Fruit fly (Drosophila melanogaster) whole organism, prepupa: ENCODE measurements around the gene CG3592.

Experiments used
- CG10631 ChIP-seq: fragments of 200-800 bp; sonication (Bioruptor generic); optimal IDR thresholded peaks from 2 replicates; lab custom pipeline; 2016; ENCODE audit warnings: missing biosample characterization, missing genetic modification characterization
- CG10669 ChIP-seq: fragments of 200-800 bp; sonication (Bioruptor generic); optimal IDR thresholded peaks from 3 replicates; lab custom pipeline; 2018; ENCODE audit warnings: missing biosample characterization, mild to moderate bottlenecking, missing genetic modification characterization, moderate library complexity
- CG11294 ChIP-seq: fragments of 200-800 bp; sonication (Bioruptor generic); IDR thresholded peaks from 2 replicates; pipeline ENCODE4 v1.3.6; 2022; ENCODE audit warnings: missing biosample characterization, missing genetic modification characterization
- CG15336 ChIP-seq: fragments of 200-800 bp; sonication (Bioruptor generic); IDR thresholded peaks from 2 replicates; pipeline ENCODE4 v1.3.6; 2022; ENCODE audit warnings: missing biosample characterization, missing genetic modification characterization
- CG1621 ChIP-seq: fragments of 200-800 bp; sonication (Bioruptor generic); optimal IDR thresholded peaks from 3 replicates; lab custom pipeline; 2018; ENCODE audit warnings: missing biosample characterization, mild to moderate bottlenecking, missing genetic modification characterization
- CG16779 ChIP-seq: fragments of 200-800 bp; sonication (Bioruptor generic); optimal IDR thresholded peaks from 3 replicates; lab custom pipeline; 2017; ENCODE audit warnings: missing biosample characterization, mild to moderate bottlenecking, missing genetic modification characterization
- CG31627 ChIP-seq: fragments of 200-800 bp; sonication (Bioruptor generic); optimal IDR thresholded peaks from 3 replicates; lab custom pipeline; 2016; ENCODE audit warnings: missing biosample characterization, missing genetic modification characterization
- CG3919 ChIP-seq: fragments of 200-800 bp; sonication (Bioruptor generic); optimal IDR thresholded peaks from 3 replicates; lab custom pipeline; 2016; ENCODE audit warnings: missing biosample characterization, missing genetic modification characterization
- CG4318 ChIP-seq: fragments of 200-800 bp; sonication (Bioruptor generic); optimal IDR thresholded peaks from 3 replicates; lab custom pipeline; 2017; ENCODE audit warnings: missing biosample characterization, mild to moderate bottlenecking, missing genetic modification characterization
- CG6163 ChIP-seq: fragments of 200-800 bp; sonication (Bioruptor generic); IDR thresholded peaks from 3 replicates; pipeline ENCODE4 v1.3.6; 2022; ENCODE audit warnings: missing biosample characterization, missing genetic modification characterization
- CG6276 ChIP-seq: fragments of 200-800 bp; sonication (Bioruptor generic); optimal IDR thresholded peaks from 2 replicates; lab custom pipeline; 2017; ENCODE audit warnings: missing biosample characterization, mild to moderate bottlenecking, missing genetic modification characterization
- CG6808 ChIP-seq: fragments of 200-800 bp; sonication (Bioruptor generic); optimal IDR thresholded peaks from 3 replicates; lab custom pipeline; 2017; ENCODE audit warnings: missing biosample characterization, missing genetic modification characterization, mild to moderate bottlenecking, moderate library complexity, missing genetic modification reagents
- CG6854 ChIP-seq: fragments of 200-800 bp; sonication (Bioruptor generic); optimal IDR thresholded peaks from 2 replicates; lab custom pipeline; 2017; ENCODE audit warnings: missing biosample characterization, mild to moderate bottlenecking, missing genetic modification characterization
- CG8119 ChIP-seq: fragments of 200-800 bp; sonication (Bioruptor generic); IDR thresholded peaks from 3 replicates; pipeline ENCODE4 v1.3.6; 2022; ENCODE audit warnings: missing biosample characterization, missing genetic modification characterization
- CG8319 ChIP-seq: fragments of 200-800 bp; sonication (Bioruptor generic); optimal IDR thresholded peaks from 3 replicates; lab custom pipeline; 2016; ENCODE audit warnings: missing biosample characterization, missing genetic modification characterization
- CG8632 ChIP-seq: fragments of 200-800 bp; sonication (Bioruptor generic); optimal IDR thresholded peaks from 3 replicates; lab custom pipeline; 2016; ENCODE audit warnings: missing biosample characterization, missing genetic modification characterization
- CG9139 ChIP-seq: fragments of 200-800 bp; sonication (Bioruptor generic); optimal IDR thresholded peaks from 3 replicates; lab custom pipeline; 2017; ENCODE audit warnings: missing biosample characterization, mild to moderate bottlenecking, missing genetic modification characterization
- Eip75B ChIP-seq: fragments of 200-800 bp; sonication (Bioruptor generic); optimal IDR thresholded peaks from 3 replicates; lab custom pipeline; 2016; ENCODE audit warnings: missing biosample characterization, missing genetic modification characterization
- Eip78C ChIP-seq: fragments of 200-800 bp; sonication (Bioruptor generic); peaks from one replicate; lab custom pipeline; 2016; ENCODE audit warnings: missing biosample characterization, missing genetic modification characterization
- Eip93F ChIP-seq: fragments of 200-800 bp; sonication (Bioruptor generic); optimal IDR thresholded peaks from 2 replicates; lab custom pipeline; 2016; ENCODE audit warnings: missing biosample characterization, mild to moderate bottlenecking, missing genetic modification characterization
- Ets21C ChIP-seq: fragments of 200-800 bp; sonication (Bioruptor generic); optimal IDR thresholded peaks from 3 replicates; lab custom pipeline; 2016; ENCODE audit warnings: missing biosample characterization, missing genetic modification characterization
- Gug ChIP-seq: fragments of 200-800 bp; sonication (Bioruptor generic); IDR thresholded peaks from 2 replicates; pipeline ENCODE4 v1.3.6; 2022; ENCODE audit warnings: missing biosample characterization, missing genetic modification characterization
- Hr38 ChIP-seq: sonication (Bioruptor generic); optimal IDR thresholded peaks from 2 replicates; lab custom pipeline; 2016; ENCODE audit warnings: missing biosample characterization, missing genetic modification characterization
- Hr39 ChIP-seq: fragments of 200-800 bp; sonication (Bioruptor generic); optimal IDR thresholded peaks from 2 replicates; lab custom pipeline; 2016; ENCODE audit warnings: missing biosample characterization, missing genetic modification characterization
- Hr4 ChIP-seq: fragments of 200-800 bp; sonication (Bioruptor generic); optimal IDR thresholded peaks from 3 replicates; lab custom pipeline; 2016; ENCODE audit warnings: missing biosample characterization, missing genetic modification characterization
- Lpt ChIP-seq: fragments of 200-800 bp; sonication (Bioruptor generic); optimal IDR thresholded peaks from 3 replicates; lab custom pipeline; 2016; ENCODE audit warnings: missing biosample characterization, missing genetic modification characterization
- Met ChIP-seq: fragments of 200-800 bp; sonication (Bioruptor generic); optimal IDR thresholded peaks from 3 replicates; lab custom pipeline; 2016; ENCODE audit warnings: missing biosample characterization, missing genetic modification characterization
- OdsH ChIP-seq: fragments of 200-800 bp; sonication (Bioruptor generic); optimal IDR thresholded peaks from 3 replicates; lab custom pipeline; 2016; ENCODE audit warnings: missing biosample characterization, missing genetic modification characterization
- Smox ChIP-seq: fragments of 200-800 bp; sonication (Bioruptor generic); optimal IDR thresholded peaks from 3 replicates; lab custom pipeline; 2016; ENCODE audit warnings: missing biosample characterization, missing genetic modification characterization
- Sox14 ChIP-seq: fragments of 200-800 bp; sonication (Bioruptor generic); optimal IDR thresholded peaks from 3 replicates; lab custom pipeline; 2016; ENCODE audit warnings: missing biosample characterization, missing genetic modification characterization
- achi ChIP-seq: fragments of 200-800 bp; sonication (Bioruptor generic); optimal IDR thresholded peaks from 3 replicates; lab custom pipeline; 2016; ENCODE audit warnings: missing biosample characterization, missing genetic modification characterization
- acj6 ChIP-seq: fragments of 200-800 bp; sonication (Bioruptor generic); optimal IDR thresholded peaks from 3 replicates; lab custom pipeline; 2016; ENCODE audit warnings: missing biosample characterization, missing genetic modification characterization
- dac ChIP-seq: fragments of 200-800 bp; sonication (Bioruptor generic); optimal IDR thresholded peaks from 2 replicates; lab custom pipeline; 2017; ENCODE audit warnings: missing biosample characterization, mild to moderate bottlenecking, missing genetic modification characterization
- dsx ChIP-seq: fragments of 200-800 bp; optimal IDR thresholded peaks from 3 replicates; lab custom pipeline; 2019; ENCODE audit warnings: missing biosample characterization, mild to moderate bottlenecking, missing genetic modification characterization, moderate library complexity; ENCODE audit not compliant: poor library complexity, severe bottlenecking
- eg ChIP-seq: fragments of 200-800 bp; sonication (Bioruptor generic); IDR thresholded peaks from 3 replicates; pipeline ENCODE4 v1.3.6; 2022; ENCODE audit warnings: missing biosample characterization, missing genetic modification characterization
- esn ChIP-seq: fragments of 200-800 bp; sonication (Bioruptor generic); optimal IDR thresholded peaks from 2 replicates; lab custom pipeline; 2016; ENCODE audit warnings: missing biosample characterization, mild to moderate bottlenecking, missing genetic modification characterization, moderate library complexity
- fd59A ChIP-seq: fragments of 200-800 bp; sonication (Bioruptor generic); optimal IDR thresholded peaks from 2 replicates; lab custom pipeline; 2017; ENCODE audit warnings: missing biosample characterization, mild to moderate bottlenecking, missing genetic modification characterization, missing genetic modification reagents
- fd85E ChIP-seq: fragments of 200-800 bp; sonication (Bioruptor generic); optimal IDR thresholded peaks from 3 replicates; lab custom pipeline; 2016; ENCODE audit warnings: missing biosample characterization, missing genetic modification characterization
- fkh ChIP-seq: fragments of 200-800 bp; sonication (Bioruptor generic); optimal IDR thresholded peaks from 3 replicates; lab custom pipeline; 2017; ENCODE audit warnings: missing biosample characterization, mild to moderate bottlenecking, missing genetic modification characterization, moderate library complexity
- lz ChIP-seq: fragments of 200-800 bp; sonication (Bioruptor generic); optimal IDR thresholded peaks from 3 replicates; lab custom pipeline; 2016; ENCODE audit warnings: missing biosample characterization, missing genetic modification characterization
- net ChIP-seq: fragments of 200-800 bp; sonication (Bioruptor generic); optimal IDR thresholded peaks from 3 replicates; lab custom pipeline; 2016; ENCODE audit warnings: missing biosample characterization, missing genetic modification characterization
- pdm3 ChIP-seq: fragments of 200-800 bp; sonication (Bioruptor generic); optimal IDR thresholded peaks from 3 replicates; lab custom pipeline; 2016; ENCODE audit warnings: missing biosample characterization, missing genetic modification characterization
- spab ChIP-seq: fragments of 200-800 bp; sonication (Bioruptor generic); optimal IDR thresholded peaks from 2 replicates; lab custom pipeline; 2017; ENCODE audit warnings: missing biosample characterization, mild to moderate bottlenecking, missing genetic modification characterization, missing genetic modification reagents
- ss ChIP-seq, 2 experiments: fragments of 200-800 bp; sonication (Bioruptor generic); optimal IDR thresholded peaks; 2 replicates in 1 of 2; 3 replicates in 1 of 2; lab custom pipeline; 2017 to 2018; ENCODE audit warnings: mild to moderate bottlenecking in 2 of 2, missing biosample characterization in 2 of 2, missing genetic modification characterization in 2 of 2, moderate library complexity in 1 of 2
- topi ChIP-seq: fragments of 200-800 bp; sonication (Bioruptor generic); optimal IDR thresholded peaks from 3 replicates; lab custom pipeline; 2016; ENCODE audit warnings: missing biosample characterization, missing genetic modification characterization

The CG3592 gene

dm6 chrX:2947545-2948072 is 12.7 kb downstream of the CG3592 start, which contains the start of gene CG3603 (continued):
- peak; percentile 50 for TF ChIP-seq Smox (GFP tag; lab: Kevin White, UChicago)
- TF ChIP-seq CG6854 (GFP tag; lab: Kevin White, UChicago): peak; percentile 93
- no peak for TF ChIP-seq CG4318 (GFP tag; lab: Kevin White, UChicago)
- no peak for TF ChIP-seq CG10631 (GFP tag; lab: Kevin White, UChicago)
- peak; percentile 55; the same call in 1 of the 2 replicates for TF ChIP-seq CG15336 (GFP tag; lab: Robert Waterston, UW)
- peak; percentile 53 for TF ChIP-seq lz (GFP tag; lab: Kevin White, UChicago)
- peak; percentile 93 for TF ChIP-seq CG9139 (GFP tag; lab: Kevin White, UChicago)
- peak; percentile 70 for TF ChIP-seq CG8119 (GFP tag; lab: Robert Waterston, UW)
- TF ChIP-seq CG11294 (GFP tag; lab: Robert Waterston, UW): no peak

- no peak for TF ChIP-seq CG8632 (GFP tag; lab: Kevin White, UChicago)
- peak; percentile 29 for TF ChIP-seq Eip78C
- TF ChIP-seq CG9139 (GFP tag; lab: Kevin White, UChicago): no peak
- TF ChIP-seq Met (GFP tag; lab: Kevin White, UChicago): no peak
- no peak for TF ChIP-seq Hr38 (GFP tag; lab: Kevin White, UChicago)
- no peak for TF ChIP-seq fd85E (GFP tag; lab: Kevin White, UChicago)
- TF ChIP-seq dsx (GFP tag; lab: Kevin White, UChicago): peak; percentile 32
Measured at dm6 chrX:2949114-2949513, 14.2 kb downstream of the CG3592 start.

- TF ChIP-seq Hr4: peak; percentile 18
- no peak for TF ChIP-seq CG1621 (tag; lab: Kevin White, UChicago)
- peak in 1 of 2 experiments; percentile 9 for TF ChIP-seq ss (GFP tag; optimal IDR thresholded peaks at IDR 0.05; lab: Kevin White, UChicago)
- TF ChIP-seq spab (GFP tag; lab: Kevin White, UChicago): no peak
- peak; percentile 40 for TF ChIP-seq OdsH (GFP tag; lab: Kevin White, UChicago)
- no peak for TF ChIP-seq CG11294 (GFP tag; lab: Robert Waterston, UW)
- no peak for TF ChIP-seq Sox14 (GFP tag; lab: Kevin White, UChicago)
- TF ChIP-seq fkh (GFP tag; lab: Kevin White, UChicago): no peak
- TF ChIP-seq dac (GFP tag; lab: Kevin White, UChicago): no peak
- TF ChIP-seq CG10669 (GFP tag; lab: Kevin White, UChicago): peak; percentile 9
- TF ChIP-seq CG10631 (GFP tag; lab: Kevin White, UChicago): peak; percentile 0
- TF ChIP-seq dsx (GFP tag; lab: Kevin White, UChicago): no peak
- TF ChIP-seq Eip93F (GFP tag; lab: Kevin White, UChicago): no peak
- no peak for TF ChIP-seq Gug
- 0 out of 2 replicates have a peak, but pooled peaks have one; percentile 24 for TF ChIP-seq CG15336 (GFP tag; lab: Robert Waterston, UW)
- no peak for TF ChIP-seq CG9139 (GFP tag; lab: Kevin White, UChicago)
- TF ChIP-seq Eip75B: no peak
- peak; percentile 6 for TF ChIP-seq Met (GFP tag; lab: Kevin White, UChicago)
- TF ChIP-seq Lpt: no peak
- no peak for TF ChIP-seq net (GFP tag; lab: Kevin White, UChicago)
- no peak for TF ChIP-seq CG3919
- peak; percentile 12 for TF ChIP-seq achi (GFP tag; lab: Kevin White, UChicago)
- no peak for TF ChIP-seq CG6854 (GFP tag; lab: Kevin White, UChicago)
- no peak for TF ChIP-seq Hr39 (GFP tag; lab: Kevin White, UChicago)
- no peak for TF ChIP-seq fd59A (GFP tag; lab: Kevin White, UChicago)
- TF ChIP-seq topi (GFP tag; lab: Kevin White, UChicago): peak; percentile 22
- peak; percentile 47; the same call in 1 of the 3 replicates for TF ChIP-seq CG8119 (GFP tag; lab: Robert Waterston, UW)
- no peak for TF ChIP-seq eg (GFP tag; lab: Robert Waterston, UW)
- peak; percentile 82 for TF ChIP-seq Eip78C
- TF ChIP-seq Smox (GFP tag; lab: Kevin White, UChicago): peak; percentile 14
- no peak for TF ChIP-seq pdm3 (GFP tag; lab: Kevin White, UChicago)
- peak; percentile 9 for TF ChIP-seq acj6 (GFP tag; lab: Kevin White, UChicago)
- no peak for TF ChIP-seq CG6808 (GFP tag; lab: Kevin White, UChicago)
- TF ChIP-seq CG8319 (GFP tag; lab: Kevin White, UChicago): no peak
- TF ChIP-seq CG6163 (GFP tag; lab: Robert Waterston, UW): no peak
- peak; percentile 40 for TF ChIP-seq esn
- TF ChIP-seq Ets21C (GFP tag; lab: Kevin White, UChicago): peak; percentile 0
- TF ChIP-seq CG31627 (GFP tag; lab: Kevin White, UChicago): peak; percentile 21
- no peak for TF ChIP-seq CG16779 (tag; lab: Kevin White, UChicago)
- TF ChIP-seq CG6276: no peak
Measured at dm6 chrX:2951637-2952036, 16.7 kb downstream of the CG3592 start.
